Fruit fly (Drosophila melanogaster) whole organism, wandering third instar larva: ENCODE data around the gene CG2533.

ENCODE experiments used
- Abd-B ChIP-seq: fragments of >200 bp; optimal IDR thresholded peaks from 2 replicates; lab custom pipeline; 2017; ENCODE audit warnings: missing biosample characterization, missing genetic modification characterization
- CG32264 ChIP-seq: fragments of 200-800 bp; sonication (Bioruptor generic); optimal IDR thresholded peaks from 2 replicates; lab custom pipeline; 2016; ENCODE audit warnings: missing biosample characterization, missing genetic modification characterization
- CG9705 ChIP-seq: fragments of 200-800 bp; sonication (Bioruptor generic); optimal IDR thresholded peaks from 2 replicates; lab custom pipeline; 2018; ENCODE audit warnings: missing biosample characterization, mild to moderate bottlenecking, missing genetic modification characterization
- CrebA ChIP-seq: fragments of 200-800 bp; sonication (Bioruptor generic); optimal IDR thresholded peaks from 2 replicates; lab custom pipeline; 2016; ENCODE audit warnings: missing biosample characterization, mild to moderate bottlenecking, missing genetic modification characterization, borderline replicate concordance
- Dfd ChIP-seq: fragments of >200 bp; optimal IDR thresholded peaks from 2 replicates; lab custom pipeline; 2017; ENCODE audit warnings: missing biosample characterization, missing genetic modification characterization
- Dif ChIP-seq: fragments of 200-275, 200-300 bp; sonication (Bioruptor generic); optimal IDR thresholded peaks from 2 replicates; lab custom pipeline; 2018; ENCODE audit warnings: missing biosample characterization, missing genetic modification characterization; ENCODE audit not compliant: partially characterized antibody
- GATAd ChIP-seq: sonication (Bioruptor generic); optimal IDR thresholded peaks from 2 replicates; lab custom pipeline; 2016; ENCODE audit warnings: missing biosample characterization, missing genetic modification characterization
- HLH106 ChIP-seq: fragments of 200-800 bp; optimal IDR thresholded peaks from 3 replicates; lab custom pipeline; 2019; ENCODE audit warnings: missing biosample characterization, mild to moderate bottlenecking, missing genetic modification characterization, moderate library complexity
- Hnf4 ChIP-seq: fragments of 200-800 bp; sonication (Bioruptor generic); optimal IDR thresholded peaks from 2 replicates; lab custom pipeline; 2016; ENCODE audit warnings: missing biosample characterization, mild to moderate bottlenecking, missing genetic modification characterization
- Hr78 ChIP-seq: fragments of >200 bp; optimal IDR thresholded peaks from 2 replicates; lab custom pipeline; 2017; ENCODE audit warnings: missing biosample characterization, missing genetic modification characterization
- Hr83 ChIP-seq: fragments of 200-300 bp; sonication (Bioruptor generic); optimal IDR thresholded peaks from 2 replicates; lab custom pipeline; 2016; ENCODE audit warnings: missing biosample characterization, mild to moderate bottlenecking, missing genetic modification characterization, moderate library complexity; ENCODE audit not compliant: poor library complexity, severe bottlenecking
- Jra ChIP-seq: sonication (Bioruptor generic); optimal IDR thresholded peaks from 2 replicates; lab custom pipeline; 2016; ENCODE audit warnings: missing biosample characterization, missing genetic modification characterization
- Mio ChIP-seq: sonication (Bioruptor generic); optimal IDR thresholded peaks from 2 replicates; lab custom pipeline; 2016; ENCODE audit warnings: missing biosample characterization, missing genetic modification characterization
- Myc ChIP-seq: fragments of >200 bp; optimal IDR thresholded peaks from 2 replicates; lab custom pipeline; 2017
- N ChIP-seq: fragments of >200 bp; optimal IDR thresholded peaks from 2 replicates; lab custom pipeline; 2018; ENCODE audit warnings: missing biosample characterization, missing external identifiers, missing genetic modification characterization
- OdsH ChIP-seq: fragments of 200-800 bp; sonication (Bioruptor generic); optimal IDR thresholded peaks from 2 replicates; lab custom pipeline; 2016; ENCODE audit warnings: missing biosample characterization, mild to moderate bottlenecking, missing genetic modification characterization
- Rel ChIP-seq, 2 experiments: fragments of 200-800 bp; sonication (Bioruptor generic) in 1 of 2; optimal IDR thresholded peaks; 2 replicates in 1 of 2; 3 replicates in 1 of 2; lab custom pipeline; 2016 to 2019; ENCODE audit warnings: mild to moderate bottlenecking in 2 of 2, missing biosample characterization in 2 of 2, missing genetic modification characterization in 2 of 2, moderate library complexity in 1 of 2
- Sp1 ChIP-seq: fragments of 200-800 bp; sonication (Bioruptor generic); optimal IDR thresholded peaks from 3 replicates; lab custom pipeline; 2019; ENCODE audit warnings: missing biosample characterization, mild to moderate bottlenecking, missing genetic modification characterization, moderate library complexity
- Vsx2 ChIP-seq: fragments of 200-300, 225-300 bp; sonication (Bioruptor generic); optimal IDR thresholded peaks from 2 replicates; lab custom pipeline; 2018; ENCODE audit warnings: missing biosample characterization, missing genetic modification characterization; ENCODE audit not compliant: partially characterized antibody
- br ChIP-seq: fragments of 200-800 bp; sonication (Bioruptor generic); optimal IDR thresholded peaks from 2 replicates; lab custom pipeline; 2016; ENCODE audit warnings: missing biosample characterization, missing genetic modification characterization
- brk ChIP-seq: fragments of 200-800 bp; sonication (Bioruptor generic); optimal IDR thresholded peaks from 2 replicates; lab custom pipeline; 2016; ENCODE audit warnings: missing biosample characterization, mild to moderate bottlenecking, missing genetic modification characterization
- dl ChIP-seq, 2 experiments: fragments of 175-275, 200-275 bp in 1 of 2; fragments of 200-275 bp in 1 of 2; sonication (Bioruptor generic); optimal IDR thresholded peaks; lab custom pipeline; 2018; ENCODE audit warnings: mild to moderate bottlenecking in 2 of 2, missing biosample characterization in 2 of 2, missing genetic modification characterization in 2 of 2, moderate library complexity in 2 of 2; ENCODE audit not compliant: partially characterized antibody in 2 of 2, insufficient read depth in 1 of 2
- dmrt93B ChIP-seq: fragments of 200-800 bp; sonication (Bioruptor generic); optimal IDR thresholded peaks from 2 replicates; lab custom pipeline; 2018; ENCODE audit warnings: missing biosample characterization, mild to moderate bottlenecking, missing genetic modification characterization
- dsf ChIP-seq: sonication (Bioruptor generic); optimal IDR thresholded peaks from 2 replicates; lab custom pipeline; 2016; ENCODE audit warnings: missing biosample characterization, missing genetic modification characterization, borderline replicate concordance
- ey ChIP-seq: fragments of 200-800 bp; sonication (Bioruptor generic); optimal IDR thresholded peaks from 2 replicates; lab custom pipeline; 2016; ENCODE audit warnings: missing biosample characterization, missing genetic modification characterization
- foxo ChIP-seq, 2 experiments: fragments of 200-800 bp; sonication (Bioruptor generic); optimal IDR thresholded peaks; 2 replicates in 1 of 2; 3 replicates in 1 of 2; lab custom pipeline; 2016 to 2017; ENCODE audit warnings: missing biosample characterization in 2 of 2, missing genetic modification characterization in 2 of 2
- fru ChIP-seq: fragments of 200-800 bp; sonication (Bioruptor generic); optimal IDR thresholded peaks from 3 replicates; lab custom pipeline; 2016; ENCODE audit warnings: missing biosample characterization, mild to moderate bottlenecking, missing genetic modification characterization
- h ChIP-seq: fragments of 200-800 bp; sonication (Bioruptor generic); optimal IDR thresholded peaks from 3 replicates; lab custom pipeline; 2016; ENCODE audit warnings: missing biosample characterization, mild to moderate bottlenecking, missing genetic modification characterization
- jim ChIP-seq: fragments of 175-275, 200-325 bp; sonication (Bioruptor generic); optimal IDR thresholded peaks from 2 replicates; lab custom pipeline; 2016; ENCODE audit warnings: missing biosample characterization, mild to moderate bottlenecking, missing genetic modification characterization
- lola ChIP-seq: fragments of >200 bp; optimal IDR thresholded peaks from 2 replicates; lab custom pipeline; 2017; ENCODE audit warnings: missing biosample characterization, missing genetic modification characterization
- pan ChIP-seq: fragments of >200 bp; optimal IDR thresholded peaks from 2 replicates; lab custom pipeline; 2017
- psq ChIP-seq: fragments of 200-800 bp; sonication (Bioruptor generic); optimal IDR thresholded peaks from 3 replicates; lab custom pipeline; 2017; ENCODE audit warnings: missing biosample characterization, mild to moderate bottlenecking, missing genetic modification characterization, moderate library complexity
- rgr ChIP-seq: fragments of 200-800 bp; sonication (Bioruptor generic); optimal IDR thresholded peaks from 3 replicates; lab custom pipeline; 2016; ENCODE audit warnings: missing biosample characterization, mild to moderate bottlenecking, missing genetic modification characterization
- sage ChIP-seq: fragments of 200-800 bp; sonication (Bioruptor generic); optimal IDR thresholded peaks from 2 replicates; lab custom pipeline; 2016; ENCODE audit warnings: missing biosample characterization, mild to moderate bottlenecking, missing genetic modification characterization
- sv ChIP-seq: fragments of 200-800 bp; sonication (Bioruptor generic); optimal IDR thresholded peaks from 3 replicates; lab custom pipeline; 2016; ENCODE audit warnings: missing biosample characterization, missing genetic modification characterization
- tai ChIP-seq: sonication (Bioruptor generic); optimal IDR thresholded peaks from 2 replicates; lab custom pipeline; 2016; ENCODE audit warnings: missing biosample characterization, missing genetic modification characterization
- usp ChIP-seq: fragments of >200 bp; optimal IDR thresholded peaks from 2 replicates; lab custom pipeline; 2017; ENCODE audit warnings: missing biosample characterization, missing genetic modification characterization
- woc ChIP-seq: sonication (Bioruptor generic); optimal IDR thresholded peaks from 2 replicates; lab custom pipeline; 2016; ENCODE audit warnings: missing biosample characterization, mild to moderate bottlenecking, missing genetic modification characterization

The CG2533 gene

dm6 chrX:11580200-11580840 lies 23.7 kb downstream of the CG2533 start, which contains the start of gene nod:
Gene nod, plus strand, starts transcription at chrX:11580772.
- TF ChIP-seq jim (no peak), psq (GFP tag; lab: Kevin White, UChicago) (peak; percentile 42), dsf (GFP tag; lab: Kevin White, UChicago) (no peak), HLH106 (tag; lab: Kevin White, UChicago) (peak; percentile 54), br (GFP tag; lab: Kevin White, UChicago) (peak; percentile 34), rgr (GFP tag; lab: Kevin White, UChicago) (peak; percentile 65), sv (peak; percentile 38), h (peak; percentile 40), GATAd (no peak), Hr83 (GFP tag; lab: Kevin White, UChicago) (peak; percentile 64), fru (GFP tag; lab: Kevin White, UChicago) (peak; percentile 74), OdsH (GFP tag; lab: Kevin White, UChicago) (peak; percentile 29), ey (peak; percentile 63), woc (GFP tag; lab: Kevin White, UChicago) (no peak), tai (GFP tag; lab: Kevin White, UChicago) (no peak), foxo (GFP tag; optimal IDR thresholded peaks at IDR 0.05; lab: Kevin White, UChicago) (peak in 1 of 2 experiments; percentile 71), CG9705 (GFP tag; lab: Kevin White, UChicago) (peak; percentile 36), Vsx2 (no peak), Abd-B (GFP tag; lab: Kevin White, UChicago) (no peak), Mio (no peak), Jra (GFP tag; lab: Kevin White, UChicago) (no peak), Sp1 (GFP tag; lab: Kevin White, UChicago) (peak; percentile 43)

- TF ChIP-seq Hnf4 (GFP tag; lab: Kevin White, UChicago), result no peak
- TF ChIP-seq Myc, result peak; percentile 54
Observed at dm6 chrX:11578841-11579240, 25.2 kb downstream of the CG2533 start.

dm6 chrX:11576540-11576939 lies 27.5 kb downstream of the CG2533 start, which contains the start of gene CG11695:
Gene CG11695, plus strand, starts transcription at chrX:11576883.
- no peak for TF ChIP-seq CrebA (GFP tag; lab: Kevin White, UChicago)
- TF ChIP-seq CG9705 (GFP tag; lab: Kevin White, UChicago), result peak; percentile 77
- peak; percentile 50 for TF ChIP-seq dmrt93B (GFP tag; lab: Kevin White, UChicago)
- TF ChIP-seq usp, result no peak
- no peak for TF ChIP-seq Vsx2
- TF ChIP-seq rgr (GFP tag; lab: Kevin White, UChicago), result peak; percentile 77
- TF ChIP-seq h, result peak; percentile 72
- no peak for TF ChIP-seq brk (GFP tag; lab: Kevin White, UChicago)
- no peak for TF ChIP-seq Dif (GFP tag; lab: Kevin White, UChicago)
- TF ChIP-seq dl (GFP tag; optimal IDR thresholded peaks at IDR 0.05; lab: Kevin White, UChicago; ENCODE audit: insufficient read depth in 1 of 2, partially characterized antibody in 2 of 2), result no peak
- no peak for TF ChIP-seq jim
- TF ChIP-seq Hr78 (GFP tag; lab: Kevin White, UChicago), result no peak
- peak; percentile 75 for TF ChIP-seq Sp1 (GFP tag; lab: Kevin White, UChicago)
- TF ChIP-seq OdsH (GFP tag; lab: Kevin White, UChicago), result peak; percentile 67
- TF ChIP-seq Hr83 (GFP tag; lab: Kevin White, UChicago), result no peak
- no peak for TF ChIP-seq N (GFP tag; lab: Kevin White, UChicago)
- no peak for TF ChIP-seq CG32264 (GFP tag; lab: Kevin White, UChicago)
- no peak for TF ChIP-seq Mio
- TF ChIP-seq psq (GFP tag; lab: Kevin White, UChicago), result peak; percentile 58
- peak; percentile 51 for TF ChIP-seq br (GFP tag; lab: Kevin White, UChicago)
- TF ChIP-seq Dfd (GFP tag; lab: Kevin White, UChicago), result no peak
- peak; percentile 64 for TF ChIP-seq fru (GFP tag; lab: Kevin White, UChicago)
- TF ChIP-seq Jra (GFP tag; lab: Kevin White, UChicago), result no peak
- no peak for TF ChIP-seq lola (GFP tag; lab: Kevin White, UChicago)
- no peak for TF ChIP-seq sage (GFP tag; lab: Kevin White, UChicago)
- no peak for TF ChIP-seq pan (lab: Kevin White, UChicago)
- TF ChIP-seq Myc, result peak; percentile 94
- TF ChIP-seq GATAd, result no peak
- TF ChIP-seq dsf (GFP tag; lab: Kevin White, UChicago), result no peak
- TF ChIP-seq tai (GFP tag; lab: Kevin White, UChicago), result no peak
- TF ChIP-seq woc (GFP tag; lab: Kevin White, UChicago), result peak; percentile 85
- TF ChIP-seq Rel (GFP tag; optimal IDR thresholded peaks at IDR 0.05; lab: Kevin White, UChicago), result no peak
- TF ChIP-seq Rel (tag; optimal IDR thresholded peaks at IDR 0.05; lab: Kevin White, UChicago), result peak; percentile 48
- TF ChIP-seq HLH106 (tag; lab: Kevin White, UChicago), result peak; percentile 85
- peak; percentile 63 for TF ChIP-seq ey
- peak in 1 of 2 experiments; percentile 82 for TF ChIP-seq foxo (GFP tag; optimal IDR thresholded peaks at IDR 0.05; lab: Kevin White, UChicago)
- no peak for TF ChIP-seq Abd-B (GFP tag; lab: Kevin White, UChicago)
- peak; percentile 41 for TF ChIP-seq sv
- no peak for TF ChIP-seq Hnf4 (GFP tag; lab: Kevin White, UChicago)
